Worm (Caenorhabditis elegans) whole organism, L3 larva: ENCODE measurements around the gene Y17G7B.23.

Experiments used
- aly-2 ChIP-seq: fragments of 150-350 bp; optimal IDR thresholded peaks from 2 replicates; lab custom pipeline; 2014; ENCODE audit warnings: missing biosample characterization, missing genetic modification characterization
- egl-27 ChIP-seq: sonication (generic microtip); optimal IDR thresholded peaks from 4 replicates; lab custom pipeline; 2017; ENCODE audit warnings: missing biosample characterization, missing genetic modification reagents, missing genetic modification characterization
- nhr-11 ChIP-seq: fragments of 150-350 bp; optimal IDR thresholded peaks from 2 replicates; lab custom pipeline; 2014; ENCODE audit warnings: missing biosample characterization, missing genetic modification characterization
- nhr-77 ChIP-seq: fragments of 150-350 bp; optimal IDR thresholded peaks from 2 replicates; lab custom pipeline; 2014; ENCODE audit warnings: missing biosample characterization, missing genetic modification characterization
- pha-4 ChIP-seq: fragments of 150-350 bp; optimal IDR thresholded peaks from 2 replicates; lab custom pipeline; 2014; ENCODE audit warnings: missing biosample characterization, missing genetic modification reagents, missing genetic modification characterization
- skn-1 ChIP-seq: fragments of 150-350 bp; optimal IDR thresholded peaks from 2 replicates; lab custom pipeline; 2014; ENCODE audit warnings: missing biosample characterization, missing genetic modification characterization
- snpc-4 ChIP-seq: fragments of 150-350 bp; optimal IDR thresholded peaks from 2 replicates; lab custom pipeline; 2014; ENCODE audit warnings: missing biosample characterization, missing genetic modification characterization
- unc-39 ChIP-seq: sonication (generic microtip); optimal IDR thresholded peaks from 4 replicates; lab custom pipeline; 2017; ENCODE audit warnings: missing biosample characterization, missing genetic modification characterization
- ztf-11 ChIP-seq: fragments of 150-350 bp; optimal IDR thresholded peaks from 2 replicates; lab custom pipeline; 2014; ENCODE audit warnings: missing biosample characterization, missing genetic modification characterization
- ztf-4 ChIP-seq: fragments of 150-350 bp; optimal IDR thresholded peaks from 2 replicates; lab custom pipeline; 2014; ENCODE audit warnings: missing biosample characterization, missing genetic modification characterization

DNA sequence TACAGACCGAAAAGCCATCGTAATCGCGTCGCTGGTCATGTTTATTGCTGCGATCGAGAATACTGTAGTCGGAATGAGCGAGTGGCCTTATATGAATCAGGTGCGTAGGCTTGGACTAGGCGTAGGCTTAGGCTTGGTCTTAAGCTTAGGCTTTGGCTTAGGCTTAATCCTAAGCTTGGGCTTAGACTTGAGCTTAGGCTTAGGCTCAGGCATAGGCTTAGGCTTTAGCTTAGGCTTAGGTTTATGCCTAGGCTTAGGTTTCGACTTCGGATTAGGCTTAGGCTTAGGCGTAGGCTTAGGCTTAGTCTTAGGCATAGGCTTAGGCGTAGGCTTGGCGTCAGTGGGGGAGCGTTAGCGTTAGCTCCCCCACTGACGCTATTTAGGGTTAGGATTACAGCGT lies 44.2 kb upstream of the Y17G7B.23 start:
- TF ChIP-seq unc-39 (tag; lab: Kevin White, UChicago) (no peak), nhr-77 (tag; lab: Kevin White, UChicago) (no peak), pha-4 (no peak), ztf-4 (no peak), ztf-11 (tag; lab: Kevin White, UChicago) (no peak), skn-1 (tag; lab: Kevin White, UChicago) (no peak), egl-27 (tag; lab: Kevin White, UChicago) (no peak), nhr-11 (tag; lab: Kevin White, UChicago) (no peak), aly-2 (no peak), snpc-4 (no peak)
